Fruit fly (Drosophila melanogaster): Measurements from ENCODE around the gene CG7560.

dm6 chr3L:11400262-11400661 is 24.7 kb upstream of the CG7560 start:
- no peak for TF ChIP-seq psq (optimal IDR thresholded peaks at IDR 0.05)
- TF ChIP-seq Myc (optimal IDR thresholded peaks at IDR 0.05) = no peak
